Fruit fly (Drosophila melanogaster) whole organism, adult: ENCODE measurements around the gene dpr16.

Experiments used
- CG1620 ChIP-seq: fragments of 200-800 bp; sonication (Bioruptor generic); optimal IDR thresholded peaks from 2 replicates; lab custom pipeline; 2016; ENCODE audit warnings: missing biosample characterization, missing genetic modification characterization
- kay ChIP-seq: fragments of 200-800 bp; sonication (Bioruptor generic); peaks from one replicate; lab custom pipeline; 2016; ENCODE audit warnings: missing biosample characterization, missing genetic modification characterization, borderline replicate concordance

- no peak for TF ChIP-seq kay (GFP tag; lab: Kevin White, UChicago)
- TF ChIP-seq CG1620 (GFP tag; lab: Kevin White, UChicago) = no peak
Measured at dm6 chr3R:5111887-5112286, 38.8 kb upstream of the dpr16 start.
